Fruit fly (Drosophila melanogaster) whole organism, embryonic: ENCODE measurements around the gene CG13373.

Experiments
- CG10366 ChIP-seq: fragments of 200-800 bp; sonication (Bioruptor generic); IDR thresholded peaks from 2 replicates; pipeline ENCODE4 v1.3.6; 2022; ENCODE audit warnings: missing biosample characterization, missing genetic modification characterization
- CG11560 ChIP-seq: fragments of 200-800 bp; sonication (Bioruptor generic); IDR thresholded peaks from 3 replicates; pipeline ENCODE4 v1.3.6; 2022; ENCODE audit warnings: missing biosample characterization, missing genetic modification characterization
- CG11723 ChIP-seq: fragments of 200-800 bp; sonication (Bioruptor generic); optimal IDR thresholded peaks from 2 replicates; lab custom pipeline; 2017; ENCODE audit warnings: missing biosample characterization, mild to moderate bottlenecking, missing genetic modification characterization
- CG12744 ChIP-seq: fragments of 200-800 bp; sonication (Bioruptor generic); optimal IDR thresholded peaks from 2 replicates; lab custom pipeline; 2016; ENCODE audit warnings: missing biosample characterization, missing genetic modification characterization
- CG14965 ChIP-seq: fragments of 200-800 bp; sonication (Bioruptor generic); optimal IDR thresholded peaks from 2 replicates; lab custom pipeline; 2016; ENCODE audit warnings: missing biosample characterization, missing genetic modification characterization, borderline replicate concordance
- CG15696 ChIP-seq: fragments of 200-800 bp; sonication (Bioruptor generic); optimal IDR thresholded peaks from 2 replicates; lab custom pipeline; 2019; ENCODE audit warnings: missing biosample characterization, mild to moderate bottlenecking, missing genetic modification characterization, moderate library complexity
- CG17361 ChIP-seq: fragments of 200-800 bp; sonication (Bioruptor generic); IDR thresholded peaks from 3 replicates; pipeline ENCODE4 v1.3.6; 2022; ENCODE audit warnings: missing biosample characterization, missing genetic modification characterization
- CG18476 ChIP-seq: fragments of 200-800 bp; sonication (Bioruptor generic); optimal IDR thresholded peaks from 2 replicates; lab custom pipeline; 2016; ENCODE audit warnings: missing biosample characterization, mild to moderate bottlenecking, missing genetic modification characterization
- CG18619 ChIP-seq: fragments of 200-800 bp; sonication (Bioruptor generic); optimal IDR thresholded peaks from 3 replicates; lab custom pipeline; 2017; ENCODE audit warnings: missing biosample characterization, mild to moderate bottlenecking, missing genetic modification characterization
- CG2120 ChIP-seq: fragments of 200-800 bp; sonication (Bioruptor generic); optimal IDR thresholded peaks from 3 replicates; lab custom pipeline; 2016; ENCODE audit warnings: missing biosample characterization, missing genetic modification characterization
- CG3726 ChIP-seq: fragments of 200-800 bp; sonication (Bioruptor generic); IDR thresholded peaks from 3 replicates; pipeline ENCODE4, ENCODE4 v1.3.6; 2022; ENCODE audit warnings: missing biosample characterization, missing genetic modification characterization
- CG6654 ChIP-seq: fragments of 200-800 bp; sonication (Bioruptor generic); optimal IDR thresholded peaks from 2 replicates; lab custom pipeline; 2017; ENCODE audit warnings: missing biosample characterization, mild to moderate bottlenecking, missing genetic modification characterization
- CG6813 ChIP-seq: fragments of 200-800 bp; sonication (Bioruptor generic); optimal IDR thresholded peaks from 2 replicates; lab custom pipeline; 2017; ENCODE audit warnings: missing biosample characterization, missing genetic modification characterization, mild to moderate bottlenecking, moderate library complexity, missing genetic modification reagents
- CG7372 ChIP-seq: fragments of 200-800 bp; sonication (Bioruptor generic); IDR thresholded peaks from 2 replicates; pipeline ENCODE4 v1.3.6; 2022; ENCODE audit warnings: missing biosample characterization, missing genetic modification characterization
- CG8089 ChIP-seq: fragments of 200-800 bp; sonication (Bioruptor generic); optimal IDR thresholded peaks from 3 replicates; lab custom pipeline; 2016; ENCODE audit warnings: missing biosample characterization, missing genetic modification characterization
- CG8478 ChIP-seq: fragments of >200 bp; optimal IDR thresholded peaks from 2 replicates; lab custom pipeline; 2018
- D ChIP-seq, 2 experiments: fragments of 200-800 bp in 1 of 2; fragments of >200 bp in 1 of 2; sonication (Bioruptor generic) in 1 of 2; optimal IDR thresholded peaks; 2 replicates in 1 of 2; 3 replicates in 1 of 2; lab custom pipeline; 2017; ENCODE audit warnings: mild to moderate bottlenecking in 1 of 2, missing biosample characterization in 1 of 2, missing genetic modification characterization in 1 of 2, missing genetic modification reagents in 1 of 2
- E2f1 ChIP-seq: fragments of 200-800 bp; sonication (Bioruptor generic); IDR thresholded peaks from 2 replicates; pipeline ENCODE4 v1.3.6; 2022; ENCODE audit warnings: missing biosample characterization, missing genetic modification characterization
- Fer1 ChIP-seq: fragments of 200-800 bp; sonication (Bioruptor generic); optimal IDR thresholded peaks from 2 replicates; lab custom pipeline; 2017; ENCODE audit warnings: missing biosample characterization, mild to moderate bottlenecking, missing genetic modification characterization
- H15 ChIP-seq: fragments of 200-800 bp; sonication (Bioruptor generic); IDR thresholded peaks from 3 replicates; pipeline ENCODE4 v1.3.6; 2022; ENCODE audit warnings: missing biosample characterization, missing genetic modification characterization
- HHEX ChIP-seq: fragments of 200-800 bp; sonication (Bioruptor generic); optimal IDR thresholded peaks from 3 replicates; lab custom pipeline; 2017; ENCODE audit warnings: missing biosample characterization, mild to moderate bottlenecking, missing genetic modification characterization, missing genetic modification reagents
- HLHmδ ChIP-seq: fragments of 200-800 bp; sonication (Bioruptor generic); optimal IDR thresholded peaks from 2 replicates; lab custom pipeline; 2018; ENCODE audit warnings: missing biosample characterization, mild to moderate bottlenecking, missing genetic modification characterization, moderate library complexity
- Hr3 ChIP-seq: fragments of 200-800 bp; sonication (Bioruptor generic); optimal IDR thresholded peaks from 3 replicates; lab custom pipeline; 2016; ENCODE audit warnings: missing biosample characterization, missing genetic modification characterization
- Med ChIP-seq: fragments of 200-800 bp; sonication (Bioruptor generic); peaks from one replicate; lab custom pipeline; 2016; ENCODE audit warnings: missing biosample characterization, missing genetic modification characterization, mild to moderate bottlenecking, inconsistent platforms, moderate library complexity
- Mrtf ChIP-seq: fragments of 200-800 bp; sonication (Bioruptor generic); IDR thresholded peaks from 3 replicates; pipeline ENCODE4 v1.3.6; 2022; ENCODE audit warnings: missing biosample characterization, missing genetic modification characterization
- NC2β ChIP-seq: fragments of 200-800 bp; sonication (Bioruptor generic); optimal IDR thresholded peaks from 2 replicates; lab custom pipeline; 2016; ENCODE audit warnings: missing biosample characterization, missing genetic modification characterization
- Opbp ChIP-seq: fragments of 200-800 bp; sonication (Bioruptor generic); IDR thresholded peaks from 3 replicates; pipeline ENCODE4 v1.3.6; 2022; ENCODE audit warnings: missing biosample characterization, missing genetic modification characterization; ENCODE audit not compliant: partially characterized antibody
- Ravus ChIP-seq: fragments of 200-800 bp; sonication (Bioruptor generic); IDR thresholded peaks from 2 replicates; pipeline ENCODE4 v1.3.6; 2022; ENCODE audit warnings: missing biosample characterization, missing genetic modification characterization
- Sox102F ChIP-seq: fragments of 200-800 bp; sonication (Bioruptor generic); optimal IDR thresholded peaks from 2 replicates; lab custom pipeline; 2018; ENCODE audit warnings: missing biosample characterization, mild to moderate bottlenecking, missing genetic modification characterization, moderate library complexity
- ash1 ChIP-seq: fragments of 200-800 bp; sonication (Bioruptor generic); optimal IDR thresholded peaks from 2 replicates; lab custom pipeline; 2018; ENCODE audit warnings: missing biosample characterization, mild to moderate bottlenecking, missing genetic modification characterization
- ato ChIP-seq: fragments of 200-800 bp; sonication (Bioruptor generic); IDR thresholded peaks from 2 replicates; pipeline ENCODE4 v1.3.6; 2022; ENCODE audit warnings: missing biosample characterization, missing genetic modification characterization; ENCODE audit not compliant: partially characterized antibody
- chif ChIP-seq, 2 experiments: fragments of 200-800 bp; sonication (Bioruptor generic); optimal IDR thresholded peaks; 3 replicates each; lab custom pipeline; 2016; ENCODE audit warnings: missing biosample characterization in 2 of 2, missing genetic modification characterization in 2 of 2
- da ChIP-seq: fragments of 200-800 bp; sonication (Bioruptor generic); optimal IDR thresholded peaks from 2 replicates; lab custom pipeline; 2016; ENCODE audit warnings: missing biosample characterization, missing genetic modification characterization
- disco-r ChIP-seq: fragments of 200-800 bp; sonication (Bioruptor generic); optimal IDR thresholded peaks from 2 replicates; lab custom pipeline; 2016; ENCODE audit warnings: missing biosample characterization, missing genetic modification characterization
- eve ChIP-seq, 2 experiments: fragments of >200 bp; optimal IDR thresholded peaks; 2 replicates each; lab custom pipeline; 2017; ENCODE audit warnings: missing biosample characterization in 2 of 2, missing genetic modification characterization in 2 of 2
- exex ChIP-seq: fragments of 200-800 bp; sonication (Bioruptor generic); optimal IDR thresholded peaks from 4 replicates; lab custom pipeline; 2018; ENCODE audit warnings: missing biosample characterization, mild to moderate bottlenecking, missing genetic modification characterization, moderate library complexity
- nmo ChIP-seq: fragments of 200-800 bp; sonication (Bioruptor generic); optimal IDR thresholded peaks from 2 replicates; lab custom pipeline; 2018; ENCODE audit warnings: missing biosample characterization, mild to moderate bottlenecking, missing genetic modification characterization, moderate library complexity
- nom ChIP-seq: fragments of 200-800 bp; sonication (Bioruptor generic); optimal IDR thresholded peaks from 2 replicates; lab custom pipeline; 2017; ENCODE audit warnings: missing biosample characterization, missing genetic modification characterization, mild to moderate bottlenecking, moderate library complexity, missing genetic modification reagents
- oc ChIP-seq: fragments of 200-800 bp; sonication (Bioruptor generic); optimal IDR thresholded peaks from 2 replicates; lab custom pipeline; 2018; ENCODE audit warnings: missing biosample characterization, mild to moderate bottlenecking, missing genetic modification characterization, moderate library complexity
- psq ChIP-seq: fragments of 200-800 bp; sonication (Bioruptor generic); optimal IDR thresholded peaks from 2 replicates; lab custom pipeline; 2017; ENCODE audit warnings: missing biosample characterization, missing genetic modification characterization
- run ChIP-seq: fragments of 200-800 bp; sonication (Bioruptor generic); optimal IDR thresholded peaks from 3 replicates; lab custom pipeline; 2018; ENCODE audit warnings: missing biosample characterization, mild to moderate bottlenecking, missing genetic modification characterization
- sc ChIP-seq, 3 experiments: fragments of >200 bp in 2 of 3; fragments of 200-800 bp in 1 of 3; sonication (Bioruptor generic) in 1 of 3; optimal IDR thresholded peaks; 2 replicates in 2 of 3; 3 replicates in 1 of 3; lab custom pipeline; 2017; ENCODE audit warnings: mild to moderate bottlenecking in 1 of 3, missing biosample characterization in 1 of 3, missing genetic modification characterization in 1 of 3, missing genetic modification reagents in 1 of 3
- schlank ChIP-seq: fragments of 200-800 bp; sonication (Bioruptor generic); optimal IDR thresholded peaks from 2 replicates; lab custom pipeline; 2018; ENCODE audit warnings: missing biosample characterization, mild to moderate bottlenecking, missing genetic modification characterization
- sd ChIP-seq: fragments of 200-800 bp; sonication (Bioruptor generic); optimal IDR thresholded peaks from 3 replicates; lab custom pipeline; 2018; ENCODE audit warnings: missing biosample characterization, mild to moderate bottlenecking, missing genetic modification characterization, moderate library complexity
- seq ChIP-seq: fragments of 200-800 bp; sonication (Bioruptor generic); IDR thresholded peaks from 2 replicates; pipeline ENCODE4 v1.3.6; 2022; ENCODE audit warnings: missing biosample characterization, missing genetic modification characterization
- sr ChIP-seq: fragments of 200-800 bp; sonication (Bioruptor generic); IDR thresholded peaks from 3 replicates; pipeline ENCODE4 v1.3.6; 2022; ENCODE audit warnings: missing biosample characterization, missing genetic modification characterization
- ssp ChIP-seq: fragments of 200-800 bp; sonication (Bioruptor generic); IDR thresholded peaks from 2 replicates; pipeline ENCODE4 v1.3.6; 2022; ENCODE audit warnings: missing biosample characterization, missing genetic modification characterization
- yki ChIP-seq: fragments of >200 bp; optimal IDR thresholded peaks from 3 replicates; lab custom pipeline; 2018
- zf30C ChIP-seq: fragments of 200-800 bp; sonication (Bioruptor generic); optimal IDR thresholded peaks from 3 replicates; lab custom pipeline; 2018; ENCODE audit warnings: missing biosample characterization, mild to moderate bottlenecking, missing genetic modification characterization
- zfh2 ChIP-seq: fragments of 200-800 bp; sonication (Bioruptor generic); optimal IDR thresholded peaks from 2 replicates; lab custom pipeline; 2016; ENCODE audit warnings: missing biosample characterization, missing genetic modification characterization

The CG13373 gene

DNA sequence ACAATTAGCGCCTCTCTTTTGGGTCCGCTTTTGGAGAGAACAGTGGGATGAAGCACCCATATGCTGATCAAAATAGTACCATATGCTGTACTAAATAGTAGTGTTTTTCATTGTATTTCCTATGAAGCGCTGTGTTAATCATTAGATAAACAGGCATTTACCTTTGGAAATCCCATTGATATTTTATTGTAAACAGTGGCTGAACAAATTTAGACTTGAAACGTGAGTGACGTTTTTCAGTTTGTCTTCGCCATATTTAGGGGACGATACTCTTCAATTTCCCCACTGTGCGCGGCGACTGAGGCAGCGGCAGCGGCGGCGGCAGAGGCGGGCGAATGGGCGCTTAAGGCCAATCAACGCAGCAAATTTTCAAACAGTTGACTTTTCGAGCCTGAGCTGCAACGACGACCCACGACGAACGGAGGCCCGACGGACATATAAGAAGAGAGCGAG, 22.8 kb downstream of the CG13373 start (continued):
- TF ChIP-seq oc (tag; lab: Kevin White, UChicago), result no peak
- peak; percentile 75 for TF ChIP-seq CG17361 (GFP tag; lab: Robert Waterston, UW)
- TF ChIP-seq CG3726, result no peak
- no peak for TF ChIP-seq CG8478
- TF ChIP-seq CG14965, result peak; percentile 52
- TF ChIP-seq sc (optimal IDR thresholded peaks at IDR 0.05; lab: Kevin White, UChicago), result no peak
- TF ChIP-seq sc (GFP tag; optimal IDR thresholded peaks at IDR 0.05; lab: Kevin White, UChicago), result peak; percentile 28
- peak; percentile 58; the same call in 1 of the 3 replicates for TF ChIP-seq Mrtf
- peak; percentile 70 for TF ChIP-seq CG15696 (tag; lab: Kevin White, UChicago)
- TF ChIP-seq CG2120 (GFP tag; lab: Kevin White, UChicago), result peak; percentile 92
- TF ChIP-seq run, result peak; percentile 75
- peak; percentile 74 for TF ChIP-seq E2f1 (GFP tag; lab: Robert Waterston, UW)
- peak; percentile 69 for TF ChIP-seq exex (tag; lab: Kevin White, UChicago)
- TF ChIP-seq nom (GFP tag; lab: Kevin White, UChicago), result peak; percentile 13
- TF ChIP-seq CG18619 (GFP tag; lab: Kevin White, UChicago), result peak; percentile 87
- TF ChIP-seq Hr3 (GFP tag; lab: Kevin White, UChicago), result peak; percentile 53
- no peak; the same call in 1 of the 2 replicates for TF ChIP-seq ssp
- TF ChIP-seq zf30C (GFP tag; lab: Kevin White, UChicago), result no peak
- peak; percentile 44 for TF ChIP-seq psq (GFP tag; lab: Kevin White, UChicago)
- TF ChIP-seq nmo (GFP tag; lab: Kevin White, UChicago), result peak; percentile 79
- peak; percentile 41 for TF ChIP-seq CG6654
- TF ChIP-seq chif (GFP tag; optimal IDR thresholded peaks at IDR 0.05; lab: Kevin White, UChicago), result peak; percentile 51 to 71
- no peak for TF ChIP-seq sr (GFP tag; lab: Robert Waterston, UW)
- TF ChIP-seq seq, result peak; percentile 76
- TF ChIP-seq CG10366 (GFP tag; lab: Robert Waterston, UW), result peak; percentile 55
- TF ChIP-seq Fer1 (GFP tag; lab: Kevin White, UChicago), result peak; percentile 95
- TF ChIP-seq NC2β, result peak; percentile 59
- TF ChIP-seq CG7372 (GFP tag; lab: Robert Waterston, UW), result peak; percentile 68
- TF ChIP-seq disco-r, result peak; percentile 66
- TF ChIP-seq Opbp (GFP tag; lab: Robert Waterston, UW), result 0 out of 3 replicates have a peak, but pooled peaks have one; percentile 8
- no peak for TF ChIP-seq ato (GFP tag; lab: Robert Waterston, UW)
- TF ChIP-seq zfh2 (GFP tag; lab: Kevin White, UChicago), result peak; percentile 83
- TF ChIP-seq CG18476 (GFP tag; lab: Kevin White, UChicago), result peak; percentile 78
- peak; percentile 86 for TF ChIP-seq schlank (tag; lab: Kevin White, UChicago)
- TF ChIP-seq Med, result peak; percentile 98
- peak; percentile 10 for TF ChIP-seq ash1
- peak; percentile 33; the same call in 1 of the 2 replicates for TF ChIP-seq Ravus (GFP tag; lab: Robert Waterston, UW)
- peak; percentile 77 for TF ChIP-seq CG11723 (GFP tag; lab: Kevin White, UChicago)
- no peak for TF ChIP-seq D (optimal IDR thresholded peaks at IDR 0.05; lab: Kevin White, UChicago)
- TF ChIP-seq D (GFP tag; optimal IDR thresholded peaks at IDR 0.05; lab: Kevin White, UChicago), result peak; percentile 71
- peak; percentile 71 for TF ChIP-seq CG8089 (GFP tag; lab: Kevin White, UChicago)
- no peak for TF ChIP-seq HLHmδ
- TF ChIP-seq CG11560 (tag; lab: Robert Waterston, UW), result peak; percentile 50; the same call in 1 of the 3 replicates
- TF ChIP-seq CG6813, result peak; percentile 84
- TF ChIP-seq Sox102F (GFP tag; lab: Kevin White, UChicago), result no peak
- TF ChIP-seq CG12744 (GFP tag; lab: Kevin White, UChicago), result peak; percentile 68
- peak; percentile 54 for TF ChIP-seq da
- no peak for TF ChIP-seq yki (lab: Kevin White, UChicago)
- peak; percentile 90 for TF ChIP-seq HHEX (GFP tag; lab: Kevin White, UChicago)
- TF ChIP-seq sd (tag; lab: Kevin White, UChicago), result no peak
- no peak for TF ChIP-seq eve (GFP tag; optimal IDR thresholded peaks at IDR 0.05; lab: Kevin White, UChicago)
- TF ChIP-seq H15 (GFP tag; lab: Robert Waterston, UW), result peak; percentile 63; the same call in 1 of the 3 replicates
